Fruit fly (Drosophila melanogaster) S2 (cell line): ENCODE data around the gene CG33969.

Experiments used
- CG8478 ChIP-seq: fragments of >200 bp; optimal IDR thresholded peaks from 2 replicates; lab custom pipeline; 2018
- CTCF ChIP-seq, 2 experiments: fragments of >200 bp; optimal IDR thresholded peaks; 2 replicates each; lab custom pipeline; 2018

dm6 chr3L:20441632-20442469, 48.5 kb upstream of the CG33969 start, which contains the start of gene CG5910:
- no peak for TF ChIP-seq CG8478 (lab: Kevin White, UChicago)
- TF ChIP-seq CTCF (optimal IDR thresholded peaks at IDR 0.05; lab: Kevin White, UChicago), result no peak
